Fruit fly (Drosophila melanogaster) whole organism, embryonic: ENCODE measurements around the gene cwo.

Experiments used
- Atf-2 ChIP-seq: fragments of 200-800 bp; sonication (Bioruptor generic); optimal IDR thresholded peaks from 2 replicates; lab custom pipeline; 2016; ENCODE audit warnings: missing biosample characterization, missing genetic modification characterization
- Blimp-1 ChIP-seq: fragments of 200-800 bp; sonication (Bioruptor generic); optimal IDR thresholded peaks from 3 replicates; lab custom pipeline; 2018; ENCODE audit warnings: missing biosample characterization, missing genetic modification characterization, mild to moderate bottlenecking, moderate library complexity, missing genetic modification reagents
- BtbVII ChIP-seq: fragments of 200-800 bp; sonication (Bioruptor generic); optimal IDR thresholded peaks from 3 replicates; lab custom pipeline; 2017; ENCODE audit warnings: missing biosample characterization, mild to moderate bottlenecking, missing genetic modification characterization
- CG12659 ChIP-seq: fragments of 200-800 bp; sonication (Bioruptor generic); optimal IDR thresholded peaks from 3 replicates; lab custom pipeline; 2017; ENCODE audit warnings: mild to moderate bottlenecking, missing biosample characterization, missing genetic modification reagents, missing genetic modification characterization
- CG14710 ChIP-seq: fragments of 200-800 bp; sonication (Bioruptor generic); optimal IDR thresholded peaks from 3 replicates; lab custom pipeline; 2019; ENCODE audit warnings: missing biosample characterization, mild to moderate bottlenecking, missing genetic modification characterization, moderate library complexity
- CG15011 ChIP-seq: fragments of 200-800 bp; sonication (Bioruptor generic); optimal IDR thresholded peaks from 3 replicates; lab custom pipeline; 2018; ENCODE audit warnings: missing biosample characterization, mild to moderate bottlenecking, missing genetic modification characterization
- CG1647 ChIP-seq: fragments of 200-800 bp; sonication (Bioruptor generic); optimal IDR thresholded peaks from 3 replicates; lab custom pipeline; 2016; ENCODE audit warnings: missing biosample characterization, missing genetic modification characterization
- CG17568 ChIP-seq: fragments of 200-800 bp; sonication (Bioruptor generic); optimal IDR thresholded peaks from 2 replicates; lab custom pipeline; 2018; ENCODE audit warnings: missing biosample characterization, mild to moderate bottlenecking, missing genetic modification characterization, moderate library complexity
- CG17802 ChIP-seq: fragments of 200-800 bp; sonication (Bioruptor generic); optimal IDR thresholded peaks from 2 replicates; lab custom pipeline; 2018; ENCODE audit warnings: missing biosample characterization, mild to moderate bottlenecking, missing genetic modification characterization, moderate library complexity
- CG1792 ChIP-seq: fragments of 200-800 bp; sonication (Bioruptor generic); optimal IDR thresholded peaks from 2 replicates; lab custom pipeline; 2016; ENCODE audit warnings: missing biosample characterization, missing genetic modification characterization
- CG31365 ChIP-seq: fragments of 200-800 bp; sonication (Bioruptor generic); optimal IDR thresholded peaks from 2 replicates; lab custom pipeline; 2018; ENCODE audit warnings: missing biosample characterization, mild to moderate bottlenecking, missing genetic modification characterization
- CG34224 ChIP-seq: fragments of 200-800 bp; sonication (Bioruptor generic); IDR thresholded peaks from 3 replicates; pipeline ENCODE4 v1.3.6; 2022; ENCODE audit warnings: missing biosample characterization, missing genetic modification characterization; ENCODE audit not compliant: partially characterized antibody
- CG3838 ChIP-seq: fragments of 200-800 bp; sonication (Bioruptor generic); optimal IDR thresholded peaks from 3 replicates; lab custom pipeline; 2016; ENCODE audit warnings: missing biosample characterization, missing genetic modification characterization
- CG4360 ChIP-seq: fragments of 200-800 bp; sonication (Bioruptor generic); IDR thresholded peaks from 2 replicates; pipeline ENCODE4 v1.3.6; 2022; ENCODE audit warnings: missing biosample characterization, missing genetic modification characterization
- CG6272 ChIP-seq: fragments of 200-800 bp; sonication (Bioruptor generic); IDR thresholded peaks from 2 replicates; pipeline ENCODE4 v1.3.6; 2022; ENCODE audit warnings: missing biosample characterization, missing genetic modification characterization
- CG8944 ChIP-seq: fragments of 200-800 bp; sonication (Bioruptor generic); optimal IDR thresholded peaks from 3 replicates; lab custom pipeline; 2016; ENCODE audit warnings: missing biosample characterization, missing genetic modification characterization
- Chrac-16 ChIP-seq: fragments of 200-800 bp; sonication (Bioruptor generic); optimal IDR thresholded peaks from 3 replicates; lab custom pipeline; 2016; ENCODE audit warnings: missing biosample characterization, missing genetic modification characterization
- D ChIP-seq, 2 experiments: fragments of 200-800 bp in 1 of 2; fragments of >200 bp in 1 of 2; sonication (Bioruptor generic) in 1 of 2; optimal IDR thresholded peaks; 2 replicates in 1 of 2; 3 replicates in 1 of 2; lab custom pipeline; 2017; ENCODE audit warnings: mild to moderate bottlenecking in 1 of 2, missing biosample characterization in 1 of 2, missing genetic modification characterization in 1 of 2, missing genetic modification reagents in 1 of 2
- ERR ChIP-seq: fragments of 200-800 bp; sonication (Bioruptor generic); optimal IDR thresholded peaks from 2 replicates; lab custom pipeline; 2016; ENCODE audit warnings: missing biosample characterization, missing genetic modification characterization
- Eip74EF ChIP-seq, 2 experiments: fragments of 200-800 bp in 1 of 2; fragments of >200 bp in 1 of 2; sonication (Bioruptor generic) in 1 of 2; optimal IDR thresholded peaks; 2 replicates each; lab custom pipeline; 2017 to 2019; ENCODE audit warnings: missing biosample characterization in 2 of 2, missing genetic modification characterization in 2 of 2, mild to moderate bottlenecking in 1 of 2, moderate library complexity in 1 of 2
- GATAe ChIP-seq: fragments of 200-800 bp; sonication (Bioruptor generic); conservative IDR thresholded peaks from 2 replicates; pipeline ENCODE4 v1.3.6; 2022; ENCODE audit warnings: missing biosample characterization, missing genetic modification characterization
- Gug ChIP-seq: fragments of 200-800 bp; sonication (Bioruptor generic); IDR thresholded peaks from 4 replicates; pipeline ENCODE4 v1.3.6; 2022; ENCODE audit warnings: missing biosample characterization, missing genetic modification characterization
- HLHmδ ChIP-seq: fragments of 200-800 bp; sonication (Bioruptor generic); optimal IDR thresholded peaks from 2 replicates; lab custom pipeline; 2018; ENCODE audit warnings: missing biosample characterization, mild to moderate bottlenecking, missing genetic modification characterization, moderate library complexity
- Lim3 ChIP-seq: fragments of 200-800 bp; sonication (Bioruptor generic); IDR thresholded peaks from 2 replicates; pipeline ENCODE4 v1.3.6; 2022; ENCODE audit warnings: missing biosample characterization, missing genetic modification characterization
- Med ChIP-seq: fragments of 200-800 bp; sonication (Bioruptor generic); peaks from one replicate; lab custom pipeline; 2016; ENCODE audit warnings: missing biosample characterization, missing genetic modification characterization, mild to moderate bottlenecking, inconsistent platforms, moderate library complexity
- Mes4 ChIP-seq: fragments of 200-800 bp; sonication (Bioruptor generic); optimal IDR thresholded peaks from 2 replicates; lab custom pipeline; 2016; ENCODE audit warnings: missing biosample characterization, missing genetic modification characterization
- Mrtf ChIP-seq: fragments of 200-800 bp; sonication (Bioruptor generic); IDR thresholded peaks from 3 replicates; pipeline ENCODE4 v1.3.6; 2022; ENCODE audit warnings: missing biosample characterization, missing genetic modification characterization
- NC2α ChIP-seq: fragments of 200-800 bp; sonication (Bioruptor generic); optimal IDR thresholded peaks from 2 replicates; lab custom pipeline; 2016; ENCODE audit warnings: missing biosample characterization, missing genetic modification characterization
- Ravus ChIP-seq: fragments of 200-800 bp; sonication (Bioruptor generic); IDR thresholded peaks from 2 replicates; pipeline ENCODE4 v1.3.6; 2022; ENCODE audit warnings: missing biosample characterization, missing genetic modification characterization
- Scr ChIP-seq: fragments of 200-800 bp; sonication (Bioruptor generic); IDR thresholded peaks from 2 replicates; pipeline ENCODE4 v1.3.6; 2022; ENCODE audit warnings: missing biosample characterization, missing genetic modification characterization; ENCODE audit not compliant: partially characterized antibody
- TFAM ChIP-seq: fragments of 200-800 bp; sonication (Bioruptor generic); optimal IDR thresholded peaks from 2 replicates; lab custom pipeline; 2017; ENCODE audit warnings: missing biosample characterization, missing genetic modification characterization, inconsistent platforms
- Vsx1 ChIP-seq: fragments of 200-800 bp; sonication (Bioruptor generic); optimal IDR thresholded peaks from 2 replicates; lab custom pipeline; 2017; ENCODE audit warnings: missing biosample characterization, mild to moderate bottlenecking, missing genetic modification characterization, missing genetic modification reagents
- ac ChIP-seq: fragments of 200-800 bp; sonication (Bioruptor generic); optimal IDR thresholded peaks from 3 replicates; lab custom pipeline; 2017; ENCODE audit warnings: missing biosample characterization, mild to moderate bottlenecking, missing genetic modification characterization
- al ChIP-seq: fragments of 200-800 bp; sonication (Bioruptor generic); IDR thresholded peaks from 2 replicates; pipeline ENCODE4 v1.3.6; 2022; ENCODE audit warnings: missing biosample characterization, missing genetic modification characterization
- ase ChIP-seq: fragments of 200-800 bp; sonication (Bioruptor generic); IDR thresholded peaks from 3 replicates; pipeline ENCODE4 v1.3.6; 2022; ENCODE audit warnings: missing biosample characterization, missing genetic modification characterization
- gro ChIP-seq: fragments of 200-800 bp; sonication (Bioruptor generic); optimal IDR thresholded peaks from 2 replicates; lab custom pipeline; 2016; ENCODE audit warnings: missing biosample characterization, missing genetic modification characterization
- jing ChIP-seq: fragments of 200-800 bp; sonication (Bioruptor generic); optimal IDR thresholded peaks from 2 replicates; lab custom pipeline; 2018; ENCODE audit warnings: missing biosample characterization, mild to moderate bottlenecking, missing genetic modification characterization
- lbe ChIP-seq: fragments of 200-800 bp; sonication (Bioruptor generic); optimal IDR thresholded peaks from 2 replicates; lab custom pipeline; 2016; ENCODE audit warnings: missing biosample characterization, mild to moderate bottlenecking, missing genetic modification characterization
- lola ChIP-seq, 3 experiments: fragments of >200 bp in 2 of 3; fragments of 200-800 bp in 1 of 3; sonication (Bioruptor generic) in 1 of 3; optimal IDR thresholded peaks; 2 replicates each; lab custom pipeline; 2017 to 2019; ENCODE audit warnings: missing biosample characterization in 3 of 3, missing genetic modification characterization in 3 of 3, mild to moderate bottlenecking in 1 of 3, moderate library complexity in 1 of 3
- pho ChIP-seq: fragments of 200-800 bp; sonication (Bioruptor generic); optimal IDR thresholded peaks from 2 replicates; lab custom pipeline; 2016; ENCODE audit warnings: missing biosample characterization, missing genetic modification characterization
- pum ChIP-seq: fragments of 200-800 bp; sonication (Bioruptor generic); optimal IDR thresholded peaks from 2 replicates; lab custom pipeline; 2016; ENCODE audit warnings: missing biosample characterization, missing genetic modification characterization
- sens ChIP-seq: fragments of 200-800 bp; sonication (Bioruptor generic); peaks from one replicate; lab custom pipeline; 2016; ENCODE audit warnings: missing biosample characterization, missing genetic modification characterization
- sens-2 ChIP-seq: fragments of 200-800 bp; sonication (Bioruptor generic); IDR thresholded peaks from 2 replicates; pipeline ENCODE4 v1.3.6; 2022; ENCODE audit warnings: missing biosample characterization, missing genetic modification characterization
- tna ChIP-seq: fragments of 200-800 bp; sonication (Bioruptor generic); IDR thresholded peaks from 2 replicates; pipeline ENCODE4 v1.3.6; 2022; ENCODE audit warnings: missing biosample characterization, missing genetic modification characterization; ENCODE audit not compliant: partially characterized antibody
- usp ChIP-seq: fragments of >200 bp; optimal IDR thresholded peaks from 2 replicates; lab custom pipeline; 2017; ENCODE audit warnings: missing biosample characterization, missing genetic modification characterization
- vfl ChIP-seq: fragments of 200-800 bp; sonication (Bioruptor generic); optimal IDR thresholded peaks from 2 replicates; lab custom pipeline; 2016; ENCODE audit warnings: missing biosample characterization, missing genetic modification characterization
- yki ChIP-seq: fragments of >200 bp; optimal IDR thresholded peaks from 3 replicates; lab custom pipeline; 2018
- zen2 ChIP-seq: fragments of 200-800 bp; sonication (Bioruptor generic); IDR thresholded peaks from 3 replicates; pipeline ENCODE4 v1.3.6; 2022; ENCODE audit warnings: missing biosample characterization, missing genetic modification characterization; ENCODE audit not compliant: partially characterized antibody
- zf30C ChIP-seq: fragments of 200-800 bp; sonication (Bioruptor generic); optimal IDR thresholded peaks from 3 replicates; lab custom pipeline; 2018; ENCODE audit warnings: missing biosample characterization, mild to moderate bottlenecking, missing genetic modification characterization

cwo gene

DNA sequence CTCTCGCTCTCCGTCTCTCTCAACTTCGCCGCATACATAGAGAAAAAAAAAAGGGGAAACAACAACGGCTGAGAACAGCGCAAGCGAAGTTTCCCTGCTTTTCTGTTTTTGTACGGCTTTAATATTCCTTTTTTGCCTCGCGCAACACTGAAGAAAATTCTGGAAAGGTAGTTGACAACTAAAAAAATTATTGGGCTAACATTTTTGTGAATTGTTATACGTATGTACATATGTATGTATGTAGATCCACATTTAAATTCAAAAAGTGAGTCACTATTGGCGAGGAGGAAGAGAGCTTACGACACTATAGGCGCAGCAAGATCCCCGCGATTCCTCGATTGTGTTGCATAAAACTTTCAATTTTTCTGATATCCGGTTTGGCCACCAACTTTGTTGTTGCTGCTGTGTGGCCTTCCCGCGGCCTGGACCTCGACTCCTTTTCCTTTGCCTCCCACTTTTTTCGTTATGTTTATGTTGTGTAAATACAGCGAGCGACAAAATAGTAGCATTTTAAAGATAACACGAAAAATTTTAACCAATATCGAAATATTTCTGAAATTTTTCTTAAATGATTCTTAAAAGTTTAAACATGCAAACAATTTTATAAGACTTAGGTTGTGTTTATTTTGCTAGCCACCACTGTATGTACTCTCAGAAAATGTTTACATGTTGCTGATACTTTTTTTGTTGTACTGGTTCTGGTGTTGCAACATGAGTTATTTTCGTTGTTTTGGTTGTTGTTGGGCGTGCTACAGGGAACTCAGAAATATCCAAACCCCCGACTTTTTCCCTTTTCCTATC is 31.3 kb upstream of the cwo start (continued):
- no peak for TF ChIP-seq Ravus (GFP tag; lab: Robert Waterston, UW)
- peak; percentile 67 for TF ChIP-seq Mes4
- TF ChIP-seq ERR (GFP tag; lab: Kevin White, UChicago) = peak; percentile 32
- TF ChIP-seq CG8944 = peak; percentile 64
- peak; percentile 93 for TF ChIP-seq Med (GFP tag; lab: Kevin White, UChicago)
- no peak for TF ChIP-seq Lim3
- TF ChIP-seq BtbVII (GFP tag; lab: Kevin White, UChicago) = peak; percentile 64
- TF ChIP-seq zf30C (GFP tag; lab: Kevin White, UChicago) = peak; percentile 97
- no peak for TF ChIP-seq usp (GFP tag; lab: Kevin White, UChicago)
- peak; percentile 14 for TF ChIP-seq NC2α (GFP tag; lab: Kevin White, UChicago)
- TF ChIP-seq ac (GFP tag; lab: Kevin White, UChicago) = peak; percentile 48
- peak; percentile 77 for TF ChIP-seq Blimp-1 (GFP tag; lab: Kevin White, UChicago)
- TF ChIP-seq Scr = no peak
- TF ChIP-seq Eip74EF (GFP tag; optimal IDR thresholded peaks at IDR 0.05; lab: Kevin White, UChicago) = no peak
- peak; percentile 61 for TF ChIP-seq jing (GFP tag; lab: Kevin White, UChicago)
- TF ChIP-seq CG1792 (GFP tag; lab: Kevin White, UChicago) = peak; percentile 58
- TF ChIP-seq Atf-2 (GFP tag; lab: Kevin White, UChicago) = peak; percentile 77
- peak; percentile 34 for TF ChIP-seq vfl (GFP tag; lab: Kevin White, UChicago)
- peak; percentile 24 for TF ChIP-seq TFAM
- no peak for TF ChIP-seq sens-2 (GFP tag; lab: Robert Waterston, UW)
- TF ChIP-seq CG4360 (GFP tag; lab: Robert Waterston, UW) = no peak
- peak; percentile 34 for TF ChIP-seq CG31365 (tag; lab: Kevin White, UChicago)
- peak; percentile 51 for TF ChIP-seq gro (GFP tag; lab: Kevin White, UChicago)
- no peak for TF ChIP-seq CG17568 (GFP tag; lab: Kevin White, UChicago)
- TF ChIP-seq ase (GFP tag; lab: Robert Waterston, UW) = no peak
- no peak for TF ChIP-seq al (GFP tag; lab: Robert Waterston, UW)
- no peak for TF ChIP-seq Mrtf (GFP tag; lab: Robert Waterston, UW)
- peak; percentile 45; the same call in 3 of the 4 replicates for TF ChIP-seq Gug (GFP tag; lab: Robert Waterston, UW)
- peak; percentile 79 for TF ChIP-seq CG3838 (GFP tag; lab: Kevin White, UChicago)
- TF ChIP-seq CG1647 (GFP tag; lab: Kevin White, UChicago) = peak; percentile 29
- TF ChIP-seq lola (GFP tag; optimal IDR thresholded peaks at IDR 0.05; lab: Kevin White, UChicago) = peak in 1 of 3 experiments; percentile 88
- TF ChIP-seq lbe (GFP tag; lab: Kevin White, UChicago) = peak; percentile 82
- no peak for TF ChIP-seq D (optimal IDR thresholded peaks at IDR 0.05; lab: Kevin White, UChicago)
- peak; percentile 67 for TF ChIP-seq D (GFP tag; optimal IDR thresholded peaks at IDR 0.05; lab: Kevin White, UChicago)
- TF ChIP-seq pho (GFP tag; lab: Kevin White, UChicago) = peak; percentile 78
- TF ChIP-seq CG15011 (GFP tag; lab: Kevin White, UChicago) = peak; percentile 63
- TF ChIP-seq pum = peak; percentile 64
- TF ChIP-seq CG17802 (tag; lab: Kevin White, UChicago) = peak; percentile 41
- peak; percentile 79 for TF ChIP-seq Chrac-16
- no peak for TF ChIP-seq zen2 (GFP tag; lab: Robert Waterston, UW)
- peak; percentile 62 for TF ChIP-seq yki (lab: Kevin White, UChicago)
- TF ChIP-seq CG6272 (GFP tag; lab: Robert Waterston, UW) = peak; percentile 40
- peak; percentile 82 for TF ChIP-seq CG12659 (GFP tag; lab: Kevin White, UChicago)
- TF ChIP-seq GATAe = no peak
- no peak for TF ChIP-seq CG34224 (GFP tag; lab: Robert Waterston, UW)
- TF ChIP-seq tna (GFP tag; lab: Robert Waterston, UW) = no peak
- TF ChIP-seq CG14710 (tag; lab: Kevin White, UChicago) = peak; percentile 84
- TF ChIP-seq sens = peak; percentile 97
- TF ChIP-seq HLHmδ = no peak
- no peak for TF ChIP-seq Vsx1 (GFP tag; lab: Kevin White, UChicago)
